Worm (Caenorhabditis elegans): ENCODE results near the gene nhr-254.

ce11 chrV:415072-415471 lies 22.6 kb downstream of the nhr-254 start:
- TF ChIP-seq ztf-23 (GFP tag; IDR thresholded peaks at IDR 0.05): no peak
- no peak for TF ChIP-seq klf-2 (GFP tag; conservative IDR thresholded peaks at IDR 0.05)
- no peak for TF ChIP-seq ref-1 (GFP tag; conservative IDR thresholded peaks at IDR 0.05)
- no peak for TF ChIP-seq flt-1 (GFP tag; IDR thresholded peaks at IDR 0.05)
- TF ChIP-seq tab-1 (GFP tag; IDR thresholded peaks at IDR 0.05): no peak
- no peak for TF ChIP-seq ztf-29 (GFP tag; IDR thresholded peaks at IDR 0.05)
